Worm (Caenorhabditis elegans) whole organism, young adult: Measurements from ENCODE around the gene nspc-20.

Experiments used
- F49E8.2 ChIP-seq: sonication (generic microtip); optimal IDR thresholded peaks from 3 replicates; lab custom pipeline; 2017; ENCODE audit warnings: missing genetic modification characterization, mild to moderate bottlenecking, missing compliant biosample characterization, antibody characterized with exemption, moderate library complexity; ENCODE audit not compliant: insufficient read depth
- ets-4 ChIP-seq: fragments of 200-800 bp; sonication (Bioruptor generic); optimal IDR thresholded peaks from 2 replicates; lab custom pipeline; 2018; ENCODE audit warnings: mild to moderate bottlenecking, missing genetic modification characterization, missing compliant biosample characterization
- tbp1 ChIP-seq: fragments of 200-800 bp; sonication (Bioruptor generic); optimal IDR thresholded peaks from 2 replicates; lab custom pipeline; 2018; ENCODE audit warnings: mild to moderate bottlenecking, missing genetic modification characterization, missing compliant biosample characterization
- unc-130 ChIP-seq: sonication (generic microtip); optimal IDR thresholded peaks from 2 replicates; lab custom pipeline; 2016; ENCODE audit warnings: missing genetic modification reagents, missing genetic modification characterization, missing compliant biosample characterization

DNA sequence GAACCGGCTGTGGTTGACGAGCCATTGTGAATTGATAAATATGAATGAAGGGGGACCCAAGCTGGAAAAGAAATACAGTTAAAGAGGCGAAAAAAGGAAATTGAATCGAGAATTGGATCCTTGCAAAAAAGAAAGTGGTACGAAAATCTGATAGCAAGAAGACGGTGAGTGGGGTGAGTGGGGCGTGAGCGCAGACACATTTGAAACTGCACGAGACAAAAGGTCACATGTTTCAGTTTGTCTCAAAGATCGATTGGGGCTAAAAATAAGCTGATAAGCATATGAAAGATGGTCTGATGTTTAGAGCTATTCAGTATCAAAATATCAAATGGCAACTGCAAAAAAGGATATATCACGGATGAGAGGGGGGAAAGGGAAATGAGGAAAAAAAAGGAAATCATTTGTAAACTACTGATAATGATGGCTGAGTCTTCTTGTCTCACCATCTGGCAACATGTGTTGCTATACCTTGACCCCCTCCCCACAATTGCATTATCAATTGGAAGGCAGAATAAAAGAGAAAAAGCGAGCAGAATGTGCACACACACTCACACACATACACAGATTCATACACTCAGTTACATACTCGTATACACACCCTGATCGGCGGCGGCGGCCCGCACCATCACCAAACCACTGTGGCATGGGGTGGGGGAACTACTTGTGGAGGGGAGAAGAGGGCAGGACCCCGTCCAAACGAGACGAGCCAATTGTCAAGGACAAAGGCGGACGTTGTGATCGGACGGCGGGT lies 26.0 kb downstream of the nspc-20 start, which contains the start of gene M163.1:
- TF ChIP-seq tbp1 (GFP tag; lab: Kevin White, UChicago) (no peak), ets-4 (GFP tag; lab: Kevin White, UChicago) (no peak), unc-130 (no peak), F49E8.2 (tag; lab: Kevin White, UChicago) (no peak)
